Fruit fly (Drosophila melanogaster) whole organism, prepupa: ENCODE results near the gene UbcE2H.

Source experiments
- CG10631 ChIP-seq: fragments of 200-800 bp; sonication (Bioruptor generic); optimal IDR thresholded peaks from 2 replicates; lab custom pipeline; 2016; ENCODE audit warnings: missing biosample characterization, missing genetic modification characterization
- CG10669 ChIP-seq: fragments of 200-800 bp; sonication (Bioruptor generic); optimal IDR thresholded peaks from 3 replicates; lab custom pipeline; 2018; ENCODE audit warnings: missing biosample characterization, mild to moderate bottlenecking, missing genetic modification characterization, moderate library complexity
- CG11294 ChIP-seq: fragments of 200-800 bp; sonication (Bioruptor generic); IDR thresholded peaks from 2 replicates; pipeline ENCODE4 v1.3.6; 2022; ENCODE audit warnings: missing biosample characterization, missing genetic modification characterization
- CG15336 ChIP-seq: fragments of 200-800 bp; sonication (Bioruptor generic); IDR thresholded peaks from 2 replicates; pipeline ENCODE4 v1.3.6; 2022; ENCODE audit warnings: missing biosample characterization, missing genetic modification characterization
- CG1621 ChIP-seq: fragments of 200-800 bp; sonication (Bioruptor generic); optimal IDR thresholded peaks from 3 replicates; lab custom pipeline; 2018; ENCODE audit warnings: missing biosample characterization, mild to moderate bottlenecking, missing genetic modification characterization
- CG16779 ChIP-seq: fragments of 200-800 bp; sonication (Bioruptor generic); optimal IDR thresholded peaks from 3 replicates; lab custom pipeline; 2017; ENCODE audit warnings: missing biosample characterization, mild to moderate bottlenecking, missing genetic modification characterization
- CG3032 ChIP-seq: fragments of 200-800 bp; optimal IDR thresholded peaks from 2 replicates; lab custom pipeline; 2019; ENCODE audit warnings: missing biosample characterization, mild to moderate bottlenecking, missing genetic modification characterization, moderate library complexity
- CG32006 ChIP-seq: fragments of 200-800 bp; sonication (Bioruptor generic); optimal IDR thresholded peaks from 3 replicates; lab custom pipeline; 2017; ENCODE audit warnings: missing biosample characterization, mild to moderate bottlenecking, missing genetic modification characterization
- CG4318 ChIP-seq: fragments of 200-800 bp; sonication (Bioruptor generic); optimal IDR thresholded peaks from 3 replicates; lab custom pipeline; 2017; ENCODE audit warnings: missing biosample characterization, mild to moderate bottlenecking, missing genetic modification characterization
- CG6163 ChIP-seq: fragments of 200-800 bp; sonication (Bioruptor generic); IDR thresholded peaks from 3 replicates; pipeline ENCODE4 v1.3.6; 2022; ENCODE audit warnings: missing biosample characterization, missing genetic modification characterization
- CG6276 ChIP-seq: fragments of 200-800 bp; sonication (Bioruptor generic); optimal IDR thresholded peaks from 2 replicates; lab custom pipeline; 2017; ENCODE audit warnings: missing biosample characterization, mild to moderate bottlenecking, missing genetic modification characterization
- CG6808 ChIP-seq: fragments of 200-800 bp; sonication (Bioruptor generic); optimal IDR thresholded peaks from 3 replicates; lab custom pipeline; 2017; ENCODE audit warnings: missing biosample characterization, missing genetic modification characterization, mild to moderate bottlenecking, moderate library complexity, missing genetic modification reagents
- CG7368 ChIP-seq: fragments of 200-800 bp; sonication (Bioruptor generic); optimal IDR thresholded peaks from 3 replicates; lab custom pipeline; 2016; ENCODE audit warnings: missing biosample characterization, missing genetic modification characterization
- Eip75B ChIP-seq: fragments of 200-800 bp; sonication (Bioruptor generic); optimal IDR thresholded peaks from 3 replicates; lab custom pipeline; 2016; ENCODE audit warnings: missing biosample characterization, missing genetic modification characterization
- Eip78C ChIP-seq: fragments of 200-800 bp; sonication (Bioruptor generic); peaks from one replicate; lab custom pipeline; 2016; ENCODE audit warnings: missing biosample characterization, missing genetic modification characterization
- Eip93F ChIP-seq: fragments of 200-800 bp; sonication (Bioruptor generic); optimal IDR thresholded peaks from 2 replicates; lab custom pipeline; 2016; ENCODE audit warnings: missing biosample characterization, mild to moderate bottlenecking, missing genetic modification characterization
- Ets96B ChIP-seq: fragments of 200-800 bp; optimal IDR thresholded peaks from 2 replicates; lab custom pipeline; 2019; ENCODE audit warnings: missing biosample characterization, mild to moderate bottlenecking, missing genetic modification characterization, moderate library complexity
- Gug ChIP-seq: fragments of 200-800 bp; sonication (Bioruptor generic); IDR thresholded peaks from 2 replicates; pipeline ENCODE4 v1.3.6; 2022; ENCODE audit warnings: missing biosample characterization, missing genetic modification characterization
- Hr38 ChIP-seq: sonication (Bioruptor generic); optimal IDR thresholded peaks from 2 replicates; lab custom pipeline; 2016; ENCODE audit warnings: missing biosample characterization, missing genetic modification characterization
- Hr39 ChIP-seq: fragments of 200-800 bp; sonication (Bioruptor generic); optimal IDR thresholded peaks from 2 replicates; lab custom pipeline; 2016; ENCODE audit warnings: missing biosample characterization, missing genetic modification characterization
- Hr4 ChIP-seq: fragments of 200-800 bp; sonication (Bioruptor generic); optimal IDR thresholded peaks from 3 replicates; lab custom pipeline; 2016; ENCODE audit warnings: missing biosample characterization, missing genetic modification characterization
- Smox ChIP-seq: fragments of 200-800 bp; sonication (Bioruptor generic); optimal IDR thresholded peaks from 3 replicates; lab custom pipeline; 2016; ENCODE audit warnings: missing biosample characterization, missing genetic modification characterization
- Sox102F ChIP-seq: fragments of 200-800 bp; sonication (Bioruptor generic); optimal IDR thresholded peaks from 2 replicates; lab custom pipeline; 2016; ENCODE audit warnings: missing biosample characterization, mild to moderate bottlenecking, missing genetic modification characterization
- Sox15 ChIP-seq: fragments of 200-800 bp; sonication (Bioruptor generic); optimal IDR thresholded peaks from 3 replicates; lab custom pipeline; 2016; ENCODE audit warnings: missing biosample characterization, missing genetic modification characterization
- acj6 ChIP-seq: fragments of 200-800 bp; sonication (Bioruptor generic); optimal IDR thresholded peaks from 3 replicates; lab custom pipeline; 2016; ENCODE audit warnings: missing biosample characterization, missing genetic modification characterization
- cyc ChIP-seq: fragments of 200-800 bp; sonication (Bioruptor generic); optimal IDR thresholded peaks from 3 replicates; lab custom pipeline; 2016; ENCODE audit warnings: missing biosample characterization, missing genetic modification characterization
- dac ChIP-seq: fragments of 200-800 bp; sonication (Bioruptor generic); optimal IDR thresholded peaks from 2 replicates; lab custom pipeline; 2017; ENCODE audit warnings: missing biosample characterization, mild to moderate bottlenecking, missing genetic modification characterization
- fd85E ChIP-seq: fragments of 200-800 bp; sonication (Bioruptor generic); optimal IDR thresholded peaks from 3 replicates; lab custom pipeline; 2016; ENCODE audit warnings: missing biosample characterization, missing genetic modification characterization
- fkh ChIP-seq: fragments of 200-800 bp; sonication (Bioruptor generic); optimal IDR thresholded peaks from 3 replicates; lab custom pipeline; 2017; ENCODE audit warnings: missing biosample characterization, mild to moderate bottlenecking, missing genetic modification characterization, moderate library complexity
- lz ChIP-seq: fragments of 200-800 bp; sonication (Bioruptor generic); optimal IDR thresholded peaks from 3 replicates; lab custom pipeline; 2016; ENCODE audit warnings: missing biosample characterization, missing genetic modification characterization
- spab ChIP-seq: fragments of 200-800 bp; sonication (Bioruptor generic); optimal IDR thresholded peaks from 2 replicates; lab custom pipeline; 2017; ENCODE audit warnings: missing biosample characterization, mild to moderate bottlenecking, missing genetic modification characterization, missing genetic modification reagents
- topi ChIP-seq: fragments of 200-800 bp; sonication (Bioruptor generic); optimal IDR thresholded peaks from 3 replicates; lab custom pipeline; 2016; ENCODE audit warnings: missing biosample characterization, missing genetic modification characterization
- vri ChIP-seq: fragments of 200-800 bp; sonication (Bioruptor generic); optimal IDR thresholded peaks from 3 replicates; lab custom pipeline; 2016; ENCODE audit warnings: missing biosample characterization, mild to moderate bottlenecking, missing genetic modification characterization

Gene UbcE2H

DNA sequence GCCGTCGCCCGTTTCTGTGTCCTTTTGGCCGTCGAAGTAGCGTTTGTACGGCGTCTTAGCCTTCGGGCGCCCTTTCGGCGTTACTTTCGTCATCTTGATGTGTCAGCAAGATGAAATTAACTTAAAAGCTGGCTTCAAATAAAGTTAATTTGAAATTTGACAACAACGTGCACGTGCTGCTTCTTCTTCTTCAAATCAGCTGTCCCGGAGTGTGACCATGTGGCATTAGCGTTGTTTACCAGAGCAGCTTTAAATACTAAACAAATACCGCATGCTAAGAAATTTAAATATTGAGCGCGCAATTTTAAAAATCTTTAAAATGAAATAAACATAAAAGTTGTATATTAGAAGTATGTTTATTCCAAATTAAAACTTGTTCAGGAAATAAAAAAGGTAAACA is 27.1 kb upstream of the UbcE2H start, which contains the start of gene CG2260:
CG2260 (minus strand) TSS at position 209 of the 400 bp plus-strand sequence.
- TF ChIP-seq Eip78C (GFP tag; lab: Kevin White, UChicago) = peak; percentile 39
- no peak for TF ChIP-seq Sox102F (GFP tag; lab: Kevin White, UChicago)

DNA sequence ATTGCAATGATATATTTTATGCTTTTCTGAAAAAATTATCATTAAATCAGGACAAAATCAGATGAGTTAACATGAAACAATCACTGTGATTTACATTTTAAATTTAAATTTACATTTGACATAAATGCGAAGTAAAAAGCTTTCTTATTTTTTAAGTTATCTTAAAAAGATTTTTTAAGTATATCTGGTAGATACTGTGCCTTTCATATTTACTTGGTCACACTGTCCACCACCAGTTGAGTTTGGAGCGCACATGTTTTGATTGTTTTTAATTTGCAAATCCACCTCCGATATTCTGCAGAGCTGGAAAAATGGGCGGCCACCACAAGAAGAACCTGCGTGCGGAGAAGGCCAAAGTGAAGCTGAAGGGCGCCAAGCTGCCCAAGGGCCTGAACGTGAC is 22.9 kb upstream of the UbcE2H start, which contains the start of gene CG1575:
CG1575 (plus strand) TSS at position 200 of the 400 bp plus-strand sequence.
- no peak for TF ChIP-seq CG1621
- no peak for TF ChIP-seq Ets96B
- TF ChIP-seq cyc (GFP tag; lab: Kevin White, UChicago) = no peak
- TF ChIP-seq CG6276 (GFP tag; lab: Kevin White, UChicago) = no peak
- TF ChIP-seq Hr38 (GFP tag; lab: Kevin White, UChicago) = no peak
- TF ChIP-seq CG4318 (GFP tag; lab: Kevin White, UChicago) = no peak
- no peak for TF ChIP-seq CG11294

DNA sequence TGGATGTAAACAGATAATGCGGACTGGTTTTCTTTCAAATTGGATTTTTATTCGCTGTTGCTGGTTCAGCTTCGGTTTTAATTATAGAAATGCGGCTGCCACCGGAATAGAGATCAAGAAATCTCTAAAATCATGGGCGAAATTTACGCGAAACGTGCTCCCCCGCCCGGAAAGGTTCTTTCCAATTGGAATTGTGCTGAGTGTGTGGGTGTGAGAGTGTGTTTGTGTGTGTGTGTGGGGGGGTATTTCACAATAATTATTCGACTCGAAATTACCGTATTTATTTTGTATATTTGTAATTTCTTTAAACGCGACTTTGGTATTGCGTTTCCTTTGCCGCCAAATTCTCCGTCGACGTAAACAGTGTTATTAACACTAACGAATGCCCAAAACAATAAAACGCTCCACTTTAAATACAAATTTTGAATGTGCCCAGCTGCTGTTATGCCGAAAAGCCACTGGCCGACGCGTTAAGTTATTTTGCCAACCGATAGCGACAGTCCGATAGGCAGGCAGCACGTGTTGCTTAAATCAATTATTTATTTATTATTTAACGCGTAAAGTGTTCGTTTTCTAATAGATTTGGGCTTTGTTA is 21.9 kb upstream of the UbcE2H start, which contains the start of gene Gclc:
Gclc (minus strand) TSS at position 431 of the 595 bp plus-strand sequence.
- TF ChIP-seq Eip75B (GFP tag; lab: Kevin White, UChicago) (no peak), vri (GFP tag; lab: Kevin White, UChicago) (no peak), CG6808 (GFP tag; lab: Kevin White, UChicago) (no peak), acj6 (GFP tag; lab: Kevin White, UChicago) (no peak), fd85E (GFP tag; lab: Kevin White, UChicago) (no peak), CG3032 (no peak), CG10669 (no peak), CG11294 (no peak), CG6163 (GFP tag; lab: Robert Waterston, UW) (no peak), Sox15 (GFP tag; lab: Kevin White, UChicago) (no peak), CG6276 (GFP tag; lab: Kevin White, UChicago) (peak; percentile 4), Gug (GFP tag; lab: Robert Waterston, UW) (no peak), CG32006 (GFP tag; lab: Kevin White, UChicago) (no peak), fkh (GFP tag; lab: Kevin White, UChicago) (peak; percentile 5), Hr38 (GFP tag; lab: Kevin White, UChicago) (no peak), spab (GFP tag; lab: Kevin White, UChicago) (no peak), lz (GFP tag; lab: Kevin White, UChicago) (no peak), CG15336 (GFP tag; lab: Robert Waterston, UW) (no peak), dac (GFP tag; lab: Kevin White, UChicago) (no peak), Hr4 (no peak), Smox (GFP tag; lab: Kevin White, UChicago) (no peak), Eip78C (GFP tag; lab: Kevin White, UChicago) (peak; percentile 84), CG10631 (GFP tag; lab: Kevin White, UChicago) (no peak), CG16779 (tag; lab: Kevin White, UChicago) (peak; percentile 3), topi (GFP tag; lab: Kevin White, UChicago) (no peak), CG7368 (GFP tag; lab: Kevin White, UChicago) (no peak)

DNA sequence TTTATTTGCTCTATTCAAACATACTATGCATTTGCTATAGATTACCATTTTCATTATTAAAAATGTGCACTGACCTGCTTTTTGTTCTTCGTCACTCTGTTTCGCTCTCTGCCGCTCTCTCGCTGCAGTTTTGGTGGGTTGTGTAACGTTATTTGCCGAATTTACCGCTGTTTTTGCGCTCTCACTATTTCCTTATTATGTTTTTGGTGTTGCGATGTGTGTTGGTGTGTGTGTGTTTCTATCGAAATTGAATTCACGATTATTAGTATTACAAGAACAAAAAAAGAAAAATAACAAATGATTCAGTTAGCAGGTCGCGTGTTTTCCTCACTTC is 21.4 kb upstream of the UbcE2H start:
- TF ChIP-seq Hr39 (GFP tag; lab: Kevin White, UChicago) (no peak), Eip93F (GFP tag; lab: Kevin White, UChicago) (no peak)
